Fruit fly (Drosophila melanogaster) whole organism, embryonic: ENCODE results near the gene Srg3.

Experiments
- Adf1 ChIP-seq: fragments of 200-800 bp; sonication (Bioruptor generic); IDR thresholded peaks from 2 replicates; pipeline ENCODE4 v1.3.6; 2022; ENCODE audit warnings: missing biosample characterization, missing genetic modification characterization
- CG10321 ChIP-seq: fragments of 200-800 bp; sonication (Bioruptor generic); IDR thresholded peaks from 2 replicates; pipeline ENCODE4 v1.3.6; 2022; ENCODE audit warnings: missing biosample characterization, missing genetic modification characterization
- CG10431 ChIP-seq: fragments of 200-800 bp; sonication (Bioruptor generic); optimal IDR thresholded peaks from 3 replicates; lab custom pipeline; 2018; ENCODE audit warnings: missing biosample characterization, mild to moderate bottlenecking, missing genetic modification characterization
- CG11696 ChIP-seq: fragments of 200-800 bp; sonication (Bioruptor generic); IDR thresholded peaks from 2 replicates; pipeline ENCODE4 v1.3.6; 2022; ENCODE audit warnings: missing biosample characterization, missing genetic modification characterization
- CG12236 ChIP-seq: fragments of 200-800 bp; sonication (Bioruptor generic); optimal IDR thresholded peaks from 2 replicates; lab custom pipeline; 2016; ENCODE audit warnings: missing biosample characterization, missing genetic modification characterization
- CG12942 ChIP-seq: fragments of 200-800 bp; sonication (Bioruptor generic); optimal IDR thresholded peaks from 3 replicates; lab custom pipeline; 2016; ENCODE audit warnings: missing biosample characterization, missing genetic modification characterization
- CG14014 ChIP-seq: fragments of 200-800 bp; sonication (Bioruptor generic); IDR thresholded peaks from 2 replicates; pipeline ENCODE4 v1.3.6; 2022; ENCODE audit warnings: missing biosample characterization, missing genetic modification characterization
- CG15073 ChIP-seq: fragments of 200-800 bp; sonication (Bioruptor generic); optimal IDR thresholded peaks from 2 replicates; lab custom pipeline; 2016; ENCODE audit warnings: missing biosample characterization, missing genetic modification characterization
- CG15269 ChIP-seq: fragments of 200-800 bp; sonication (Bioruptor generic); optimal IDR thresholded peaks from 2 replicates; lab custom pipeline; 2018; ENCODE audit warnings: missing biosample characterization, mild to moderate bottlenecking, missing genetic modification characterization, moderate library complexity
- CG1529 ChIP-seq: fragments of 200-800 bp; sonication (Bioruptor generic); optimal IDR thresholded peaks from 3 replicates; lab custom pipeline; 2018; ENCODE audit warnings: missing biosample characterization, missing genetic modification characterization
- CG18599 ChIP-seq: fragments of 200-800 bp; sonication (Bioruptor generic); optimal IDR thresholded peaks from 3 replicates; lab custom pipeline; 2017; ENCODE audit warnings: missing biosample characterization, missing genetic modification characterization, mild to moderate bottlenecking, moderate library complexity, missing genetic modification reagents
- CG18619 ChIP-seq: fragments of 200-800 bp; sonication (Bioruptor generic); optimal IDR thresholded peaks from 3 replicates; lab custom pipeline; 2017; ENCODE audit warnings: missing biosample characterization, mild to moderate bottlenecking, missing genetic modification characterization
- CG2116 ChIP-seq: fragments of 200-800 bp; sonication (Bioruptor generic); optimal IDR thresholded peaks from 3 replicates; lab custom pipeline; 2018; ENCODE audit warnings: missing biosample characterization, mild to moderate bottlenecking, missing genetic modification characterization
- CG2889 ChIP-seq: fragments of 200-800 bp; sonication (Bioruptor generic); IDR thresholded peaks from 3 replicates; pipeline ENCODE4 v1.3.6; 2022; ENCODE audit warnings: missing biosample characterization, missing genetic modification characterization
- CG3407 ChIP-seq: fragments of 200-800 bp; sonication (Bioruptor generic); optimal IDR thresholded peaks from 2 replicates; lab custom pipeline; 2018; ENCODE audit warnings: missing biosample characterization, mild to moderate bottlenecking, missing genetic modification characterization
- CG42726 ChIP-seq: fragments of 200-800 bp; sonication (Bioruptor generic); IDR thresholded peaks from 2 replicates; pipeline ENCODE4 v1.3.6; 2022; ENCODE audit warnings: missing biosample characterization, missing genetic modification characterization; ENCODE audit not compliant: partially characterized antibody
- CG4360 ChIP-seq: fragments of 200-800 bp; sonication (Bioruptor generic); IDR thresholded peaks from 2 replicates; pipeline ENCODE4 v1.3.6; 2022; ENCODE audit warnings: missing biosample characterization, missing genetic modification characterization
- CG4404 ChIP-seq: fragments of 200-800 bp; sonication (Bioruptor generic); IDR thresholded peaks from 2 replicates; pipeline ENCODE4 v1.3.6; 2022; ENCODE audit warnings: missing biosample characterization, missing genetic modification characterization
- CG6272 ChIP-seq: fragments of 200-800 bp; sonication (Bioruptor generic); IDR thresholded peaks from 2 replicates; pipeline ENCODE4 v1.3.6; 2022; ENCODE audit warnings: missing biosample characterization, missing genetic modification characterization
- CG6683 ChIP-seq: fragments of 200-800 bp; sonication (Bioruptor generic); optimal IDR thresholded peaks from 2 replicates; lab custom pipeline; 2017; ENCODE audit warnings: missing biosample characterization, mild to moderate bottlenecking, missing genetic modification characterization, missing genetic modification reagents
- CG6813 ChIP-seq: fragments of 200-800 bp; sonication (Bioruptor generic); optimal IDR thresholded peaks from 2 replicates; lab custom pipeline; 2017; ENCODE audit warnings: missing biosample characterization, missing genetic modification characterization, mild to moderate bottlenecking, moderate library complexity, missing genetic modification reagents
- CG7786 ChIP-seq: fragments of 200-800 bp; sonication (Bioruptor generic); optimal IDR thresholded peaks from 2 replicates; lab custom pipeline; 2016; ENCODE audit warnings: missing biosample characterization, missing genetic modification characterization
- CG8290 ChIP-seq, 3 experiments: fragments of 200-800 bp; sonication (Bioruptor generic); optimal IDR thresholded peaks; 2 replicates each; lab custom pipeline; 2016 to 2019; ENCODE audit warnings: missing biosample characterization in 3 of 3, missing genetic modification characterization in 3 of 3, mild to moderate bottlenecking in 2 of 3, moderate library complexity in 1 of 3
- CG9215 ChIP-seq: fragments of 200-800 bp; sonication (Bioruptor generic); IDR thresholded peaks from 2 replicates; pipeline ENCODE4 v1.3.6; 2022; ENCODE audit warnings: missing biosample characterization, missing genetic modification characterization
- CG9609 ChIP-seq: fragments of 200-800 bp; sonication (Bioruptor generic); optimal IDR thresholded peaks from 3 replicates; lab custom pipeline; 2016; ENCODE audit warnings: missing biosample characterization, missing genetic modification characterization
- Dp ChIP-seq: fragments of 200-800 bp; sonication (Bioruptor generic); optimal IDR thresholded peaks from 2 replicates; lab custom pipeline; 2018; ENCODE audit warnings: missing biosample characterization, mild to moderate bottlenecking, missing genetic modification characterization, moderate library complexity
- Drgx ChIP-seq: fragments of 200-800 bp; sonication (Bioruptor generic); IDR thresholded peaks from 2 replicates; pipeline ENCODE4 v1.3.6; 2022; ENCODE audit warnings: missing biosample characterization, missing genetic modification characterization
- E2f1 ChIP-seq: fragments of 200-800 bp; sonication (Bioruptor generic); IDR thresholded peaks from 2 replicates; pipeline ENCODE4 v1.3.6; 2022; ENCODE audit warnings: missing biosample characterization, missing genetic modification characterization
- Ets65A ChIP-seq: fragments of 200-800 bp; sonication (Bioruptor generic); peaks from one replicate; lab custom pipeline; 2016; ENCODE audit warnings: missing biosample characterization, missing genetic modification characterization
- Hmx ChIP-seq: fragments of 200-800 bp; sonication (Bioruptor generic); optimal IDR thresholded peaks from 2 replicates; lab custom pipeline; 2016; ENCODE audit warnings: missing biosample characterization, missing genetic modification characterization
- Lpt ChIP-seq: fragments of >200 bp; optimal IDR thresholded peaks from 2 replicates; lab custom pipeline; 2018; ENCODE audit warnings: missing biosample characterization, missing genetic modification characterization
- Meics ChIP-seq: fragments of 200-800 bp; sonication (Bioruptor generic); optimal IDR thresholded peaks from 2 replicates; lab custom pipeline; 2017; ENCODE audit warnings: missing biosample characterization, mild to moderate bottlenecking, missing genetic modification characterization
- NFAT ChIP-seq: fragments of 200-800 bp; sonication (Bioruptor generic); IDR thresholded peaks from 2 replicates; pipeline ENCODE4 v1.3.6; 2022; ENCODE audit warnings: missing biosample characterization, missing genetic modification characterization
- Nf-YB ChIP-seq: fragments of 200-800 bp; sonication (Bioruptor generic); optimal IDR thresholded peaks from 3 replicates; lab custom pipeline; 2019; ENCODE audit warnings: missing biosample characterization, mild to moderate bottlenecking, missing genetic modification characterization, moderate library complexity
- Oaz ChIP-seq: fragments of 200-800 bp; sonication (Bioruptor generic); IDR thresholded peaks from 2 replicates; pipeline ENCODE4 v1.3.6; 2022; ENCODE audit warnings: missing biosample characterization, missing genetic modification characterization
- Side ChIP-seq: fragments of 200-800 bp; sonication (Bioruptor generic); optimal IDR thresholded peaks from 2 replicates; lab custom pipeline; 2016; ENCODE audit warnings: missing biosample characterization, missing genetic modification characterization
- Sry-β ChIP-seq: fragments of 200-800 bp; sonication (Bioruptor generic); optimal IDR thresholded peaks from 2 replicates; lab custom pipeline; 2018; ENCODE audit warnings: missing biosample characterization, mild to moderate bottlenecking, missing genetic modification characterization, moderate library complexity
- Tbp ChIP-seq: fragments of >200 bp; optimal IDR thresholded peaks from 2 replicates; lab custom pipeline; 2018; ENCODE audit warnings: missing biosample characterization, missing genetic modification characterization
- Usf ChIP-seq: fragments of 200-800 bp; sonication (Bioruptor generic); optimal IDR thresholded peaks from 2 replicates; lab custom pipeline; 2017; ENCODE audit warnings: missing genotype, missing biosample characterization, missing genetic modification characterization
- bbx ChIP-seq: fragments of 200-800 bp; sonication (Bioruptor generic); IDR thresholded peaks from 2 replicates; pipeline ENCODE4 v1.3.6; 2022; ENCODE audit warnings: missing biosample characterization, missing genetic modification characterization; ENCODE audit not compliant: partially characterized antibody
- bowl ChIP-seq: fragments of 200-800 bp; sonication (Bioruptor generic); IDR thresholded peaks from 2 replicates; pipeline ENCODE4 v1.3.6; 2022; ENCODE audit warnings: missing biosample characterization, missing genetic modification characterization
- dimm ChIP-seq: fragments of 200-800 bp; sonication (Bioruptor generic); IDR thresholded peaks from 2 replicates; pipeline ENCODE4 v1.3.6; 2022; ENCODE audit warnings: missing biosample characterization, missing genetic modification characterization
- dm ChIP-seq: fragments of 200-800 bp; sonication (Bioruptor generic); optimal IDR thresholded peaks from 3 replicates; lab custom pipeline; 2016; ENCODE audit warnings: missing biosample characterization, missing genetic modification characterization
- dmrt99B ChIP-seq: fragments of 200-800 bp; sonication (Bioruptor generic); optimal IDR thresholded peaks from 2 replicates; lab custom pipeline; 2018; ENCODE audit warnings: missing biosample characterization, mild to moderate bottlenecking, missing genetic modification characterization, moderate library complexity
- ftz-f1 ChIP-seq: fragments of 200-800 bp; sonication (Bioruptor generic); optimal IDR thresholded peaks from 2 replicates; lab custom pipeline; 2016; ENCODE audit warnings: missing biosample characterization, missing genetic modification characterization
- nau ChIP-seq: fragments of 200-800 bp; sonication (Bioruptor generic); optimal IDR thresholded peaks from 3 replicates; lab custom pipeline; 2017; ENCODE audit warnings: missing biosample characterization, mild to moderate bottlenecking, missing genetic modification characterization, missing genetic modification reagents
- nom ChIP-seq: fragments of 200-800 bp; sonication (Bioruptor generic); optimal IDR thresholded peaks from 2 replicates; lab custom pipeline; 2017; ENCODE audit warnings: missing biosample characterization, missing genetic modification characterization, mild to moderate bottlenecking, moderate library complexity, missing genetic modification reagents
- stc ChIP-seq: fragments of 200-800 bp; sonication (Bioruptor generic); IDR thresholded peaks from 2 replicates; pipeline ENCODE4 v1.3.6; 2022; ENCODE audit warnings: missing biosample characterization, missing genetic modification characterization
- zfh2 ChIP-seq: fragments of 200-800 bp; sonication (Bioruptor generic); optimal IDR thresholded peaks from 2 replicates; lab custom pipeline; 2016; ENCODE audit warnings: missing biosample characterization, missing genetic modification characterization

Srg3 gene

dm6 chr3L:9410030-9410589 lies 32.9 kb upstream of the Srg3 start (continued):
- TF ChIP-seq CG6272 (GFP tag; lab: Robert Waterston, UW) (no peak), stc (GFP tag; lab: Robert Waterston, UW) (no peak), CG8290 (GFP tag; optimal IDR thresholded peaks at IDR 0.05; lab: Kevin White, UChicago) (no peak), CG8290 (tag; optimal IDR thresholded peaks at IDR 0.05; lab: Kevin White, UChicago) (no peak), CG18619 (GFP tag; lab: Kevin White, UChicago) (no peak), E2f1 (GFP tag; lab: Robert Waterston, UW) (no peak), CG10321 (GFP tag; lab: Robert Waterston, UW) (no peak), CG12942 (GFP tag; lab: Kevin White, UChicago) (no peak), bbx (GFP tag; lab: Robert Waterston, UW) (0 out of 2 replicates have a peak, but pooled peaks have one; percentile 5), nom (GFP tag; lab: Kevin White, UChicago) (peak; percentile 13), Nf-YB (no peak), Side (GFP tag; lab: Kevin White, UChicago) (no peak), bowl (no peak), zfh2 (GFP tag; lab: Kevin White, UChicago) (no peak), CG2889 (GFP tag; lab: Robert Waterston, UW) (no peak), CG9215 (GFP tag; lab: Robert Waterston, UW) (no peak), Oaz (GFP tag; lab: Robert Waterston, UW) (no peak), Lpt (GFP tag; lab: Kevin White, UChicago) (no peak)

dm6 chr3L:9410754-9411423 lies 32.1 kb upstream of the Srg3 start, which contains the start of the genes CG4022 and Cpsf5:
CG4022 (minus strand) TSS chr3L:9410832.
Cpsf5 (plus strand) TSS chr3L:9411038.
- TF ChIP-seq Ets65A (GFP tag; lab: Kevin White, UChicago) (peak; percentile 90), Tbp (no peak), CG7786 (GFP tag; lab: Kevin White, UChicago) (peak; percentile 34), Drgx (peak; percentile 39), nau (GFP tag; lab: Kevin White, UChicago) (peak; percentile 36), CG4404 (peak; percentile 76), CG1529 (GFP tag; lab: Kevin White, UChicago) (peak; percentile 76), Dp (GFP tag; lab: Kevin White, UChicago) (peak; percentile 28), CG3407 (GFP tag; lab: Kevin White, UChicago) (peak; percentile 68), CG6813 (no peak), CG15269 (tag; lab: Kevin White, UChicago) (peak; percentile 88), dm (GFP tag; lab: Kevin White, UChicago) (peak; percentile 30), NFAT (GFP tag; lab: Robert Waterston, UW) (peak; percentile 72), CG10431 (peak; percentile 81), CG11696 (GFP tag; lab: Robert Waterston, UW) (peak; percentile 61), CG14014 (GFP tag; lab: Robert Waterston, UW) (peak; percentile 82), CG42726 (GFP tag; lab: Robert Waterston, UW) (no peak), ftz-f1 (GFP tag; lab: Kevin White, UChicago) (no peak), dimm (GFP tag; lab: Robert Waterston, UW) (no peak; the same call in 1 of the 2 replicates), CG15073 (GFP tag; lab: Kevin White, UChicago) (no peak), CG4360 (no peak), Adf1 (peak; percentile 61; the same call in 1 of the 2 replicates), CG12236 (GFP tag; lab: Kevin White, UChicago) (no peak), Sry-β (GFP tag; lab: Kevin White, UChicago) (peak; percentile 42), Hmx (GFP tag; lab: Kevin White, UChicago) (peak; percentile 44), Usf (GFP tag; lab: Kevin White, UChicago) (peak; percentile 32), CG2116 (GFP tag; lab: Kevin White, UChicago) (peak; percentile 83), CG18599 (GFP tag; lab: Kevin White, UChicago) (peak; percentile 88), Meics (peak; percentile 78), dmrt99B (tag; lab: Kevin White, UChicago) (no peak), CG9609 (GFP tag; lab: Kevin White, UChicago) (peak; percentile 50), CG6683 (GFP tag; lab: Kevin White, UChicago) (peak; percentile 53)
